Fruit fly (Drosophila melanogaster): Measurements from ENCODE around the gene CG7879.
A peak's percentile ranks its signal among the peaks of the same experiment; 100 is the strongest.

DNA sequence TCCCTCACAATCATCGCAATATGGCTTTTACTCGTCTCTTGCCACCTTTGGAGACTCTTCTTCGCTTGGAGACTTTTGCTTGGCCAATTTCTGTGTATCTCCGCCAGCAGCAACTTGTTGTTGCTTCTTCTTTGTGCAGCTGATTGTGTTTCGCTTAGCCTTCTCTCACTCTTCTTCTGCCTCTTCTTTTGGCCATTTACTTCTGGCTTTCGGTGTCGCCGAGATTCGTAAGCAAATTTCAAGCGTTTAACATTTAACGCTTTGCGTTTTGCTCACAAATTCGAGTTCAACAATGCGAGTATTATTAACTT lies 1.5 kb upstream of the CG7879 start:
- TF ChIP-seq jim (GFP tag; optimal IDR thresholded peaks at IDR 0.05) = no peak
- TF ChIP-seq psq (GFP tag; optimal IDR thresholded peaks at IDR 0.05) = peak; percentile 88
- TF ChIP-seq dl (GFP tag; optimal IDR thresholded peaks at IDR 0.05; ENCODE audit: insufficient read depth in 1 of 2, partially characterized antibody in 2 of 2) = no peak
- TF ChIP-seq Dfd (GFP tag; optimal IDR thresholded peaks at IDR 0.05) = no peak
- no peak for TF ChIP-seq woc (GFP tag; optimal IDR thresholded peaks at IDR 0.05)
- TF ChIP-seq Abd-B (GFP tag; optimal IDR thresholded peaks at IDR 0.05) = no peak
- TF ChIP-seq usp (GFP tag; optimal IDR thresholded peaks at IDR 0.05) = no peak
- no peak for TF ChIP-seq Hnf4 (GFP tag; optimal IDR thresholded peaks at IDR 0.05)

Measured in whole organism, wandering third instar larva.